Fruit fly (Drosophila melanogaster) whole organism, embryonic: ENCODE data around the gene Cyp303a1.

Experiments
- CG10321 ChIP-seq: fragments of 200-800 bp; sonication (Bioruptor generic); IDR thresholded peaks from 2 replicates; pipeline ENCODE4 v1.3.6; 2022; ENCODE audit warnings: missing biosample characterization, missing genetic modification characterization
- CG11247 ChIP-seq: fragments of 200-800 bp; sonication (Bioruptor generic); IDR thresholded peaks from 2 replicates; pipeline ENCODE4 v1.3.6; 2022; ENCODE audit warnings: missing biosample characterization, missing genetic modification characterization
- CG12155 ChIP-seq: fragments of 200-800 bp; sonication (Bioruptor generic); optimal IDR thresholded peaks from 3 replicates; lab custom pipeline; 2016; ENCODE audit warnings: missing biosample characterization, missing genetic modification characterization
- CG12744 ChIP-seq: fragments of 200-800 bp; sonication (Bioruptor generic); optimal IDR thresholded peaks from 2 replicates; lab custom pipeline; 2016; ENCODE audit warnings: missing biosample characterization, missing genetic modification characterization
- CG12769 ChIP-seq: fragments of 200-800 bp; sonication (Bioruptor generic); optimal IDR thresholded peaks from 2 replicates; lab custom pipeline; 2019; ENCODE audit warnings: missing biosample characterization, mild to moderate bottlenecking, missing genetic modification characterization, moderate library complexity
- CG13296 ChIP-seq: fragments of 200-800 bp; sonication (Bioruptor generic); optimal IDR thresholded peaks from 3 replicates; lab custom pipeline; 2018; ENCODE audit warnings: missing biosample characterization, mild to moderate bottlenecking, missing genetic modification characterization
- CG13424 ChIP-seq: fragments of 200-800 bp; sonication (Bioruptor generic); optimal IDR thresholded peaks from 2 replicates; lab custom pipeline; 2019; ENCODE audit warnings: missing biosample characterization, mild to moderate bottlenecking, missing genetic modification characterization, moderate library complexity
- CG13624 ChIP-seq: fragments of 200-800 bp; sonication (Bioruptor generic); optimal IDR thresholded peaks from 2 replicates; lab custom pipeline; 2016; ENCODE audit warnings: missing biosample characterization, missing genetic modification characterization
- CG15514 ChIP-seq: fragments of 200-800 bp; sonication (Bioruptor generic); optimal IDR thresholded peaks from 3 replicates; lab custom pipeline; 2017; ENCODE audit warnings: missing biosample characterization, missing genetic modification characterization, mild to moderate bottlenecking, moderate library complexity, missing genetic modification reagents
- CG17361 ChIP-seq: fragments of 200-800 bp; sonication (Bioruptor generic); IDR thresholded peaks from 3 replicates; pipeline ENCODE4 v1.3.6; 2022; ENCODE audit warnings: missing biosample characterization, missing genetic modification characterization
- CG17829 ChIP-seq: fragments of 200-800 bp; optimal IDR thresholded peaks from 2 replicates; lab custom pipeline; 2019; ENCODE audit warnings: missing biosample characterization, mild to moderate bottlenecking, missing genetic modification characterization, moderate library complexity
- CG2678 ChIP-seq: fragments of 200-800 bp; sonication (Bioruptor generic); optimal IDR thresholded peaks from 3 replicates; lab custom pipeline; 2019; ENCODE audit warnings: missing biosample characterization, mild to moderate bottlenecking, missing genetic modification characterization, moderate library complexity
- CG30431 ChIP-seq: fragments of 200-800 bp; sonication (Bioruptor generic); optimal IDR thresholded peaks from 2 replicates; lab custom pipeline; 2017; ENCODE audit warnings: missing biosample characterization, missing genetic modification characterization
- CG32532 ChIP-seq: fragments of 200-800 bp; sonication (Bioruptor generic); IDR thresholded peaks from 2 replicates; pipeline ENCODE4 v1.3.6; 2022; ENCODE audit warnings: missing biosample characterization, missing genetic modification characterization
- CG3838 ChIP-seq: fragments of 200-800 bp; sonication (Bioruptor generic); optimal IDR thresholded peaks from 3 replicates; lab custom pipeline; 2016; ENCODE audit warnings: missing biosample characterization, missing genetic modification characterization
- CG42726 ChIP-seq: fragments of 200-800 bp; sonication (Bioruptor generic); IDR thresholded peaks from 2 replicates; pipeline ENCODE4 v1.3.6; 2022; ENCODE audit warnings: missing biosample characterization, missing genetic modification characterization; ENCODE audit not compliant: partially characterized antibody
- CG4424 ChIP-seq: fragments of 200-800 bp; sonication (Bioruptor generic); optimal IDR thresholded peaks from 3 replicates; lab custom pipeline; 2016; ENCODE audit warnings: missing biosample characterization, missing genetic modification characterization
- CG4730 ChIP-seq: fragments of 200-800 bp; sonication (Bioruptor generic); IDR thresholded peaks from 2 replicates; pipeline ENCODE4 v1.3.6; 2022; ENCODE audit warnings: missing biosample characterization, missing genetic modification characterization
- CG7786 ChIP-seq: fragments of 200-800 bp; sonication (Bioruptor generic); optimal IDR thresholded peaks from 2 replicates; lab custom pipeline; 2016; ENCODE audit warnings: missing biosample characterization, missing genetic modification characterization
- CG8388 ChIP-seq: fragments of 200-800 bp; sonication (Bioruptor generic); optimal IDR thresholded peaks from 2 replicates; lab custom pipeline; 2019; ENCODE audit warnings: missing biosample characterization, mild to moderate bottlenecking, missing genetic modification characterization, moderate library complexity
- CG8478 ChIP-seq: fragments of >200 bp; optimal IDR thresholded peaks from 2 replicates; lab custom pipeline; 2018
- Deaf1 ChIP-seq: fragments of 200-800 bp; optimal IDR thresholded peaks from 3 replicates; lab custom pipeline; 2019; ENCODE audit warnings: missing biosample characterization, mild to moderate bottlenecking, missing genetic modification characterization, moderate library complexity
- E2f2 ChIP-seq: fragments of 200-800 bp; sonication (Bioruptor generic); IDR thresholded peaks from 2 replicates; pipeline ENCODE4 v1.3.6; 2022; ENCODE audit warnings: missing biosample characterization, missing genetic modification characterization
- Eip74EF ChIP-seq, 2 experiments: fragments of 200-800 bp in 1 of 2; fragments of >200 bp in 1 of 2; sonication (Bioruptor generic) in 1 of 2; optimal IDR thresholded peaks; 2 replicates each; lab custom pipeline; 2017 to 2019; ENCODE audit warnings: missing biosample characterization in 2 of 2, missing genetic modification characterization in 2 of 2, mild to moderate bottlenecking in 1 of 2, moderate library complexity in 1 of 2
- Gsc ChIP-seq: fragments of 200-800 bp; sonication (Bioruptor generic); IDR thresholded peaks from 2 replicates; pipeline ENCODE4 v1.3.6; 2022; ENCODE audit warnings: missing biosample characterization, missing genetic modification characterization
- Nf-YB ChIP-seq: fragments of 200-800 bp; sonication (Bioruptor generic); optimal IDR thresholded peaks from 3 replicates; lab custom pipeline; 2019; ENCODE audit warnings: missing biosample characterization, mild to moderate bottlenecking, missing genetic modification characterization, moderate library complexity
- Sry-δ ChIP-seq: fragments of 200-800 bp; sonication (Bioruptor generic); optimal IDR thresholded peaks from 2 replicates; lab custom pipeline; 2016; ENCODE audit warnings: missing biosample characterization, missing genetic modification characterization
- ac ChIP-seq: fragments of 200-800 bp; sonication (Bioruptor generic); optimal IDR thresholded peaks from 3 replicates; lab custom pipeline; 2017; ENCODE audit warnings: missing biosample characterization, mild to moderate bottlenecking, missing genetic modification characterization
- aop ChIP-seq: fragments of 200-800 bp; sonication (Bioruptor generic); IDR thresholded peaks from 2 replicates; pipeline ENCODE4 v1.3.6; 2022; ENCODE audit warnings: missing biosample characterization, missing genetic modification characterization
- br ChIP-seq: fragments of >200 bp; optimal IDR thresholded peaks from 2 replicates; lab custom pipeline; 2017
- bsh ChIP-seq, 2 experiments: fragments of 200-800 bp; sonication (Bioruptor generic); optimal IDR thresholded peaks; 2 replicates each; lab custom pipeline; 2017 to 2018; ENCODE audit warnings: mild to moderate bottlenecking in 2 of 2, missing biosample characterization in 2 of 2, missing genetic modification characterization in 2 of 2, moderate library complexity in 1 of 2
- ci ChIP-seq: fragments of 200-800 bp; sonication (Bioruptor generic); IDR thresholded peaks from 3 replicates; pipeline ENCODE4 v1.3.6; 2022; ENCODE audit warnings: missing biosample characterization, missing genetic modification characterization
- corto ChIP-seq: fragments of 200-800 bp; sonication (Bioruptor generic); optimal IDR thresholded peaks from 2 replicates; lab custom pipeline; 2016; ENCODE audit warnings: missing biosample characterization, mild to moderate bottlenecking, missing genetic modification characterization, moderate library complexity
- dmrt99B ChIP-seq: fragments of 200-800 bp; sonication (Bioruptor generic); optimal IDR thresholded peaks from 2 replicates; lab custom pipeline; 2018; ENCODE audit warnings: missing biosample characterization, mild to moderate bottlenecking, missing genetic modification characterization, moderate library complexity
- en ChIP-seq: fragments of 200-800 bp; sonication (Bioruptor generic); optimal IDR thresholded peaks from 2 replicates; lab custom pipeline; 2016; ENCODE audit warnings: missing biosample characterization, missing genetic modification characterization
- hb ChIP-seq: fragments of 200-800 bp; sonication (Bioruptor generic); IDR thresholded peaks from 3 replicates; pipeline ENCODE4 v1.3.6; 2022; ENCODE audit warnings: missing biosample characterization, missing genetic modification characterization; ENCODE audit not compliant: partially characterized antibody
- hbn ChIP-seq: fragments of 200-800 bp; sonication (Bioruptor generic); IDR thresholded peaks from 2 replicates; pipeline ENCODE4 v1.3.6; 2022; ENCODE audit warnings: missing biosample characterization, missing genetic modification characterization; ENCODE audit not compliant: partially characterized antibody
- her ChIP-seq: fragments of 200-800 bp; sonication (Bioruptor generic); optimal IDR thresholded peaks from 2 replicates; lab custom pipeline; 2016; ENCODE audit warnings: missing biosample characterization, missing genetic modification characterization
- hth ChIP-seq: fragments of >200 bp; optimal IDR thresholded peaks from 2 replicates; lab custom pipeline; 2017; ENCODE audit warnings: inconsistent platforms
- kah ChIP-seq: fragments of 200-800 bp; sonication (Bioruptor generic); optimal IDR thresholded peaks from 2 replicates; lab custom pipeline; 2018; ENCODE audit warnings: missing biosample characterization, mild to moderate bottlenecking, missing genetic modification characterization
- ken ChIP-seq: fragments of 200-800 bp; sonication (Bioruptor generic); IDR thresholded peaks from 3 replicates; pipeline ENCODE4 v1.3.6; 2022; ENCODE audit warnings: missing biosample characterization, missing genetic modification characterization
- knrl ChIP-seq: fragments of 200-800 bp; sonication (Bioruptor generic); IDR thresholded peaks from 3 replicates; pipeline ENCODE4 v1.3.6; 2022; ENCODE audit warnings: missing biosample characterization, missing genetic modification characterization; ENCODE audit not compliant: partially characterized antibody
- lmd ChIP-seq: fragments of 200-800 bp; sonication (Bioruptor generic); IDR thresholded peaks from 2 replicates; pipeline ENCODE4 v1.3.6; 2022; ENCODE audit warnings: missing biosample characterization, missing genetic modification characterization
- maf-S ChIP-seq: fragments of 200-800 bp; sonication (Bioruptor generic); optimal IDR thresholded peaks from 2 replicates; lab custom pipeline; 2016; ENCODE audit warnings: missing biosample characterization, missing genetic modification characterization
- otp ChIP-seq: fragments of 200-800 bp; sonication (Bioruptor generic); IDR thresholded peaks from 3 replicates; pipeline ENCODE4, ENCODE4 v1.3.6; 2022; ENCODE audit warnings: missing biosample characterization, missing genetic modification characterization
- p53 ChIP-seq: fragments of 200-800 bp; sonication (Bioruptor generic); optimal IDR thresholded peaks from 2 replicates; lab custom pipeline; 2016; ENCODE audit warnings: missing biosample characterization, missing genetic modification characterization
- pros ChIP-seq: fragments of 200-800 bp; sonication (Bioruptor generic); optimal IDR thresholded peaks from 3 replicates; lab custom pipeline; 2019; ENCODE audit warnings: missing biosample characterization, mild to moderate bottlenecking, missing genetic modification characterization, moderate library complexity
- salm ChIP-seq: fragments of 200-800 bp; sonication (Bioruptor generic); optimal IDR thresholded peaks from 2 replicates; lab custom pipeline; 2018; ENCODE audit warnings: missing biosample characterization, mild to moderate bottlenecking, missing genetic modification characterization
- sim ChIP-seq: fragments of 200-800 bp; sonication (Bioruptor generic); IDR thresholded peaks from 2 replicates; pipeline ENCODE4 v1.3.6; 2022; ENCODE audit warnings: missing biosample characterization, missing genetic modification characterization
- stc ChIP-seq: fragments of 200-800 bp; sonication (Bioruptor generic); IDR thresholded peaks from 2 replicates; pipeline ENCODE4 v1.3.6; 2022; ENCODE audit warnings: missing biosample characterization, missing genetic modification characterization
- trem ChIP-seq: fragments of 200-800 bp; optimal IDR thresholded peaks from 3 replicates; lab custom pipeline; 2019; ENCODE audit warnings: missing biosample characterization, mild to moderate bottlenecking, missing genetic modification characterization, moderate library complexity

Gene Cyp303a1

DNA sequence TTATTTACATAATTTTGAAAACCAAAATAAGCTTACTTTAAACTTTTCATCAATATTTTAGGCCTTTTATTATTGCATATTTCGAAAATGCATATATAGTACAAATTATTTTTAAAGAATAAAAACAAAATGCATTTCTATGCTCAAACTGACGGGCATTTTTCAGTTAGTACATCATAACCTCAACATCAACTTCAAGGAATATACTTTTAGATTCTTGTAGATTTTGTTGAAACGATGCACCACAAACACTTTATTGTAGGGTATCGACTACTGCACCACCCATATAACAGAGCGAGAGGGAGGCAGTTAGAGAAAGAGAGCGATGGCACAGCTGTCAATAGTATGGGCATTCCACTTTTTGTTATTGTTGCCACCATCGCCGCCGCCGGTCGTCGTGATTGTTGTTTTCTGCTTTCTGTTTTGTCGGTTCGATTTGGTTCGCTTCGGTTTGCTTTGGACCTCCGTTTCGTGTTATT is 14.2 kb upstream of the Cyp303a1 start (continued):
- TF ChIP-seq CG4424: peak; percentile 95
- no peak for TF ChIP-seq p53 (GFP tag; lab: Kevin White, UChicago)
- TF ChIP-seq E2f2: peak; percentile 58; the same call in 1 of the 2 replicates
- TF ChIP-seq ken: peak; percentile 79; the same call in 2 of the 3 replicates
- TF ChIP-seq CG11247 (GFP tag; lab: Robert Waterston, UW): no peak
- TF ChIP-seq CG13624: peak; percentile 67
- no peak for TF ChIP-seq corto (GFP tag; lab: Kevin White, UChicago)
- TF ChIP-seq CG10321 (GFP tag; lab: Robert Waterston, UW): peak; percentile 65
- TF ChIP-seq Sry-δ (GFP tag; lab: Kevin White, UChicago): peak; percentile 29
- peak; percentile 87 for TF ChIP-seq CG13296
- TF ChIP-seq CG2678 (tag; lab: Kevin White, UChicago): peak; percentile 95
- TF ChIP-seq CG42726 (GFP tag; lab: Robert Waterston, UW): no peak
- peak; percentile 76 for TF ChIP-seq CG3838 (GFP tag; lab: Kevin White, UChicago)
- TF ChIP-seq Eip74EF (GFP tag; optimal IDR thresholded peaks at IDR 0.05; lab: Kevin White, UChicago): peak in 1 of 2 experiments; percentile 95
- no peak for TF ChIP-seq hth
- TF ChIP-seq otp: 0 out of 3 replicates have a peak, but pooled peaks have one; percentile 49
- TF ChIP-seq hbn (GFP tag; lab: Robert Waterston, UW): no peak
- peak; percentile 70 for TF ChIP-seq CG7786 (GFP tag; lab: Kevin White, UChicago)
- no peak for TF ChIP-seq hb (GFP tag; lab: Robert Waterston, UW)
- no peak for TF ChIP-seq pros (GFP tag; lab: Kevin White, UChicago)
- TF ChIP-seq CG12155 (GFP tag; lab: Kevin White, UChicago): peak; percentile 83
- peak; percentile 73 for TF ChIP-seq CG12769 (tag; lab: Kevin White, UChicago)
- TF ChIP-seq CG8388 (GFP tag; lab: Kevin White, UChicago): peak; percentile 94
- peak; percentile 98 for TF ChIP-seq dmrt99B (tag; lab: Kevin White, UChicago)
- TF ChIP-seq her (GFP tag; lab: Kevin White, UChicago): peak; percentile 58
- peak; percentile 57; the same call in 1 of the 2 replicates for TF ChIP-seq sim (GFP tag; lab: Robert Waterston, UW)
- no peak for TF ChIP-seq aop (GFP tag; lab: Robert Waterston, UW)
- no peak for TF ChIP-seq CG8478 (lab: Kevin White, UChicago)
- TF ChIP-seq CG30431: peak; percentile 75
- TF ChIP-seq CG12744: peak; percentile 72
- peak; percentile 71 for TF ChIP-seq CG4730 (GFP tag; lab: Robert Waterston, UW)
- peak; percentile 83 for TF ChIP-seq ac (GFP tag; lab: Kevin White, UChicago)
- peak; percentile 88 for TF ChIP-seq trem (tag; lab: Kevin White, UChicago)
- peak; percentile 84 for TF ChIP-seq kah
- peak; percentile 85 to 93 for TF ChIP-seq bsh (GFP tag; optimal IDR thresholded peaks at IDR 0.05; lab: Kevin White, UChicago)
- peak; percentile 75 for TF ChIP-seq en (GFP tag; lab: Kevin White, UChicago)
- peak; percentile 98 for TF ChIP-seq CG17361 (GFP tag; lab: Robert Waterston, UW)
- no peak for TF ChIP-seq knrl (GFP tag; lab: Robert Waterston, UW)
- TF ChIP-seq stc (GFP tag; lab: Robert Waterston, UW): peak; percentile 86
- peak; percentile 52 for TF ChIP-seq CG15514
- TF ChIP-seq Nf-YB (GFP tag; lab: Kevin White, UChicago): peak; percentile 80
- TF ChIP-seq br (lab: Kevin White, UChicago): no peak
- peak; percentile 94 for TF ChIP-seq CG17829 (tag; lab: Kevin White, UChicago)
- TF ChIP-seq CG32532 (GFP tag; lab: Robert Waterston, UW): peak; percentile 51; the same call in 1 of the 2 replicates
- TF ChIP-seq Deaf1 (tag; lab: Kevin White, UChicago): peak; percentile 65
- peak; percentile 92 for TF ChIP-seq salm (tag; lab: Kevin White, UChicago)
- TF ChIP-seq CG13424: peak; percentile 95
- TF ChIP-seq Gsc (GFP tag; lab: Robert Waterston, UW): no peak
- TF ChIP-seq maf-S (GFP tag; lab: Kevin White, UChicago): peak; percentile 78
- TF ChIP-seq ci (GFP tag; lab: Robert Waterston, UW): peak; percentile 86
- peak; percentile 85 for TF ChIP-seq lmd (GFP tag; lab: Robert Waterston, UW)
